Fruit fly (Drosophila melanogaster) Kc167 (cell line): ENCODE data around the gene Sbp2.

Source experiments
- Myc ChIP-seq: fragments of >200 bp; optimal IDR thresholded peaks from 2 replicates; lab custom pipeline; 2017; ENCODE audit warnings: missing external identifiers
- Sin3A ChIP-seq: fragments of >200 bp; optimal IDR thresholded peaks from 2 replicates; lab custom pipeline; 2018; ENCODE audit warnings: missing external identifiers
- h ChIP-seq: fragments of >200 bp; optimal IDR thresholded peaks from 3 replicates; lab custom pipeline; 2018; ENCODE audit warnings: missing external identifiers
- psq ChIP-seq: fragments of >200 bp; optimal IDR thresholded peaks from 2 replicates; lab custom pipeline; 2017; ENCODE audit warnings: missing external identifiers
- ttk ChIP-seq: sonication (Bioruptor generic); optimal IDR thresholded peaks from 2 replicates; lab custom pipeline; 2017; ENCODE audit warnings: missing external identifiers

DNA sequence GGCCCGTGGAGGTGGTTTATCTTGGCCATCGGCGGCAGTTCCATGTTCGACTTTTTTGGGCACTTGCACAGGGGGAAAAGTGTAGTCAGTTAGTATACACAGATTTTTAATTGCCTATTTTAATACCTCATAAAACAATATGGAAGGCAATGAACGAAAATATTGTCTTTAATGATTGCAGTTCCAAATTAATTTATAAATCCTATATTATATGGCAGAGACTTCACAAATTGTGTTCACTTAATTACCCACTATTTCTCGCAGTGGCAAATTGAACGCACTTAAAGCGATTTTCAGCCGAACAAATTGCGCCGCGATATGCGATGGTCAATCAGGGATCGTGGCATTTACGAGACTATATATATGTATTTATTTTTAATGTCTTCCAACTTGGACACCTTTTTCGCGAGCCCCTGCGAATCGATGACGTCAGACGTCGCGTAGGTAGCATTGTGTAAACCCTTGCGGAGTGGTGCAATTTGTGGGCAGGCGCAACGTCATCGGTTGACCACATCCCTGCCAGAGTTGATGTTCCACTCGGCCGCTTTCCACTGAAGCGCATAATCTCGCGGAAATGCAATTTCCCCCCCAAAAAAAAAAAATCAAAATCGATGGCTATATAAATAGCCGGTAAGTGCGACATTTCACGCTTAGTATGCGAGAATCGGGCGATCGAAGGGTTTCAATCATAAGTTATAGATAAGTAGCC, 16.3 kb downstream of the Sbp2 start, which contains the start of gene CG13670:
- TF ChIP-seq Myc (lab: Kevin White, UChicago) (no peak), psq (lab: Kevin White, UChicago) (no peak), Sin3A (lab: Kevin White, UChicago) (no peak), h (lab: Kevin White, UChicago) (no peak), ttk (lab: Kevin White, UChicago) (no peak)
